Worm (Caenorhabditis elegans) whole organism, early embryonic: ENCODE results near the gene C07H6.9.

Source experiments
- F13C5.2 ChIP-seq: sonication (generic microtip); optimal IDR thresholded peaks from 2 replicates; lab custom pipeline; 2017; ENCODE audit warnings: mild to moderate bottlenecking, missing genetic modification characterization, inconsistent platforms, missing compliant biosample characterization
- ama-1 ChIP-seq: fragments of 150-350 bp; optimal IDR thresholded peaks from 2 replicates; lab custom pipeline; 2014
- flt-1 ChIP-seq: fragments of 200-800 bp; sonication (Bioruptor generic); IDR thresholded peaks from 2 replicates; pipeline ENCODE4 v1.3.6; 2022; ENCODE audit warnings: missing genetic modification characterization, missing compliant biosample characterization
- hmbx-1 ChIP-seq: sonication (generic microtip); optimal IDR thresholded peaks from 2 replicates; lab custom pipeline; 2016; ENCODE audit warnings: mild to moderate bottlenecking, missing genetic modification characterization, missing compliant biosample characterization
- hmg-4 ChIP-seq: fragments of 200-800 bp; sonication (Bioruptor generic); optimal IDR thresholded peaks from 2 replicates; lab custom pipeline; 2018; ENCODE audit warnings: mild to moderate bottlenecking, missing genetic modification characterization, missing compliant biosample characterization
- hnd-1 ChIP-seq: sonication (generic microtip); optimal IDR thresholded peaks from 2 replicates; lab custom pipeline; 2016; ENCODE audit warnings: missing genetic modification characterization, missing compliant biosample characterization
- pes-1 ChIP-seq: fragments of 200-800 bp; sonication (Bioruptor generic); IDR thresholded peaks from 2 replicates; pipeline ENCODE4 v1.3.6; 2022; ENCODE audit warnings: missing genetic modification reagents, missing genetic modification characterization, missing compliant biosample characterization
- scrt-1 ChIP-seq: fragments of 200-800 bp; sonication (Bioruptor generic); IDR thresholded peaks from 2 replicates; pipeline ENCODE4 v1.3.6; 2022; ENCODE audit warnings: missing genetic modification characterization, missing compliant biosample characterization
- tbx-11 ChIP-seq: fragments of 200-800 bp; sonication (Bioruptor generic); IDR thresholded peaks from 2 replicates; pipeline ENCODE4 v1.3.6; 2022; ENCODE audit warnings: missing genetic modification characterization, missing compliant biosample characterization
- tbx-37 ChIP-seq: fragments of 200-800 bp; sonication (Bioruptor generic); conservative IDR thresholded peaks from 2 replicates; pipeline ENCODE4 v1.3.6; 2022; ENCODE audit warnings: missing genetic modification reagents, missing genetic modification characterization, missing compliant biosample characterization

ce11 chrIII:7545189-7545588 is 45.9 kb upstream of the C07H6.9 start:
- no peak for TF ChIP-seq hmbx-1 (tag; lab: Kevin White, UChicago)
- no peak for TF ChIP-seq tbx-11 (GFP tag; lab: Robert Waterston, UW)
- TF ChIP-seq ama-1 (lab: Kevin White, UChicago), result no peak
- no peak for TF ChIP-seq flt-1 (GFP tag; lab: Robert Waterston, UW)
- no peak for TF ChIP-seq hmg-4 (GFP tag; lab: Kevin White, UChicago)
- TF ChIP-seq F13C5.2 (tag; lab: Kevin White, UChicago), result no peak
- TF ChIP-seq hnd-1 (tag; lab: Kevin White, UChicago), result no peak
- TF ChIP-seq pes-1 (GFP tag; lab: Robert Waterston, UW), result no peak
- no peak for TF ChIP-seq tbx-37 (GFP tag; lab: Robert Waterston, UW)
- TF ChIP-seq scrt-1 (GFP tag; lab: Robert Waterston, UW), result no peak
